Fruit fly (Drosophila melanogaster) Kc167 (cell line): ENCODE results near the gene CG4115.

Experiments used
- Myc ChIP-seq: fragments of >200 bp; optimal IDR thresholded peaks from 2 replicates; lab custom pipeline; 2017; ENCODE audit warnings: missing external identifiers
- Sin3A ChIP-seq: fragments of >200 bp; optimal IDR thresholded peaks from 2 replicates; lab custom pipeline; 2018; ENCODE audit warnings: missing external identifiers
- h ChIP-seq: fragments of >200 bp; optimal IDR thresholded peaks from 3 replicates; lab custom pipeline; 2018; ENCODE audit warnings: missing external identifiers
- insv ChIP-seq: fragments of >200 bp; optimal IDR thresholded peaks from 3 replicates; lab custom pipeline; 2018; ENCODE audit warnings: missing external identifiers
- psq ChIP-seq: fragments of >200 bp; optimal IDR thresholded peaks from 2 replicates; lab custom pipeline; 2017; ENCODE audit warnings: missing external identifiers
- ttk ChIP-seq: sonication (Bioruptor generic); optimal IDR thresholded peaks from 2 replicates; lab custom pipeline; 2017; ENCODE audit warnings: missing external identifiers

dm6 chr3R:12326855-12327254 lies 33.0 kb upstream of the CG4115 start:
- TF ChIP-seq ttk (lab: Kevin White, UChicago) = no peak
- TF ChIP-seq psq (lab: Kevin White, UChicago) = no peak
- TF ChIP-seq Sin3A = no peak
- no peak for TF ChIP-seq insv
- TF ChIP-seq h (lab: Kevin White, UChicago) = no peak
- no peak for TF ChIP-seq Myc (lab: Kevin White, UChicago)
